Fruit fly (Drosophila melanogaster) whole organism, embryonic: ENCODE measurements around the gene tbc.

ENCODE experiments used
- Antp ChIP-seq: fragments of 200-800 bp; sonication (Bioruptor generic); optimal IDR thresholded peaks from 3 replicates; lab custom pipeline; 2016; ENCODE audit warnings: missing biosample characterization, missing genetic modification characterization
- Atf6 ChIP-seq: fragments of 200-800 bp; sonication (Bioruptor generic); IDR thresholded peaks from 2 replicates; pipeline ENCODE4 v1.3.6; 2022; ENCODE audit warnings: missing biosample characterization, missing genetic modification characterization
- Blimp-1 ChIP-seq: fragments of 200-800 bp; sonication (Bioruptor generic); optimal IDR thresholded peaks from 3 replicates; lab custom pipeline; 2018; ENCODE audit warnings: missing biosample characterization, missing genetic modification characterization, mild to moderate bottlenecking, moderate library complexity, missing genetic modification reagents
- BtbVII ChIP-seq: fragments of 200-800 bp; sonication (Bioruptor generic); optimal IDR thresholded peaks from 3 replicates; lab custom pipeline; 2017; ENCODE audit warnings: missing biosample characterization, mild to moderate bottlenecking, missing genetic modification characterization
- CG10209 ChIP-seq: fragments of 200-800 bp; sonication (Bioruptor generic); optimal IDR thresholded peaks from 3 replicates; lab custom pipeline; 2017; ENCODE audit warnings: missing biosample characterization, mild to moderate bottlenecking, missing genetic modification characterization, missing genetic modification reagents
- CG10462 ChIP-seq: fragments of 200-800 bp; sonication (Bioruptor generic); optimal IDR thresholded peaks from 2 replicates; lab custom pipeline; 2016; ENCODE audit warnings: missing biosample characterization, missing genetic modification characterization
- CG10543 ChIP-seq: fragments of 200-800 bp; sonication (Bioruptor generic); optimal IDR thresholded peaks from 3 replicates; lab custom pipeline; 2017; ENCODE audit warnings: missing biosample characterization, mild to moderate bottlenecking, missing genetic modification characterization, moderate library complexity
- CG13894 ChIP-seq: fragments of 200-800 bp; sonication (Bioruptor generic); optimal IDR thresholded peaks from 3 replicates; lab custom pipeline; 2018; ENCODE audit warnings: missing biosample characterization, mild to moderate bottlenecking, missing genetic modification characterization, moderate library complexity
- CG14014 ChIP-seq: fragments of 200-800 bp; sonication (Bioruptor generic); IDR thresholded peaks from 2 replicates; pipeline ENCODE4 v1.3.6; 2022; ENCODE audit warnings: missing biosample characterization, missing genetic modification characterization
- CG15073 ChIP-seq: fragments of 200-800 bp; sonication (Bioruptor generic); optimal IDR thresholded peaks from 2 replicates; lab custom pipeline; 2016; ENCODE audit warnings: missing biosample characterization, missing genetic modification characterization
- CG15269 ChIP-seq: fragments of 200-800 bp; sonication (Bioruptor generic); optimal IDR thresholded peaks from 2 replicates; lab custom pipeline; 2018; ENCODE audit warnings: missing biosample characterization, mild to moderate bottlenecking, missing genetic modification characterization, moderate library complexity
- CG2120 ChIP-seq: fragments of 200-800 bp; sonication (Bioruptor generic); optimal IDR thresholded peaks from 3 replicates; lab custom pipeline; 2016; ENCODE audit warnings: missing biosample characterization, missing genetic modification characterization
- CG2678 ChIP-seq: fragments of 200-800 bp; sonication (Bioruptor generic); optimal IDR thresholded peaks from 3 replicates; lab custom pipeline; 2019; ENCODE audit warnings: missing biosample characterization, mild to moderate bottlenecking, missing genetic modification characterization, moderate library complexity
- CG30403 ChIP-seq: fragments of 200-800 bp; sonication (Bioruptor generic); optimal IDR thresholded peaks from 3 replicates; lab custom pipeline; 2016; ENCODE audit warnings: missing biosample characterization, missing genetic modification characterization
- CG32532 ChIP-seq: fragments of 200-800 bp; sonication (Bioruptor generic); IDR thresholded peaks from 2 replicates; pipeline ENCODE4 v1.3.6; 2022; ENCODE audit warnings: missing biosample characterization, missing genetic modification characterization
- CG32767 ChIP-seq: fragments of 200-800 bp; sonication (Bioruptor generic); IDR thresholded peaks from 2 replicates; pipeline ENCODE4 v1.3.6; 2022; ENCODE audit warnings: missing biosample characterization, missing genetic modification characterization
- CG3281 ChIP-seq: fragments of 200-800 bp; sonication (Bioruptor generic); optimal IDR thresholded peaks from 3 replicates; lab custom pipeline; 2017; ENCODE audit warnings: missing biosample characterization, mild to moderate bottlenecking, missing genetic modification characterization
- CG9215 ChIP-seq: fragments of 200-800 bp; sonication (Bioruptor generic); IDR thresholded peaks from 2 replicates; pipeline ENCODE4 v1.3.6; 2022; ENCODE audit warnings: missing biosample characterization, missing genetic modification characterization
- CG9727 ChIP-seq: fragments of 200-800 bp; sonication (Bioruptor generic); optimal IDR thresholded peaks from 3 replicates; lab custom pipeline; 2017; ENCODE audit warnings: missing biosample characterization, mild to moderate bottlenecking, missing genetic modification characterization
- Dbx ChIP-seq: fragments of 200-800 bp; sonication (Bioruptor generic); IDR thresholded peaks from 3 replicates; pipeline ENCODE4 v1.3.6; 2022; ENCODE audit warnings: missing biosample characterization, missing genetic modification characterization
- Deaf1 ChIP-seq: fragments of 200-800 bp; optimal IDR thresholded peaks from 3 replicates; lab custom pipeline; 2019; ENCODE audit warnings: missing biosample characterization, mild to moderate bottlenecking, missing genetic modification characterization, moderate library complexity
- Fer1 ChIP-seq: fragments of 200-800 bp; sonication (Bioruptor generic); optimal IDR thresholded peaks from 2 replicates; lab custom pipeline; 2017; ENCODE audit warnings: missing biosample characterization, mild to moderate bottlenecking, missing genetic modification characterization
- Fer3 ChIP-seq: fragments of 200-800 bp; sonication (Bioruptor generic); optimal IDR thresholded peaks from 2 replicates; lab custom pipeline; 2018; ENCODE audit warnings: missing biosample characterization, mild to moderate bottlenecking, missing genetic modification characterization, moderate library complexity
- Gug ChIP-seq: fragments of 200-800 bp; sonication (Bioruptor generic); IDR thresholded peaks from 4 replicates; pipeline ENCODE4 v1.3.6; 2022; ENCODE audit warnings: missing biosample characterization, missing genetic modification characterization
- HLH54F ChIP-seq: fragments of 200-800 bp; sonication (Bioruptor generic); optimal IDR thresholded peaks from 3 replicates; lab custom pipeline; 2016; ENCODE audit warnings: missing biosample characterization, missing genetic modification characterization
- Hey ChIP-seq: fragments of 200-800 bp; sonication (Bioruptor generic); optimal IDR thresholded peaks from 3 replicates; lab custom pipeline; 2018; ENCODE audit warnings: missing biosample characterization, mild to moderate bottlenecking, missing genetic modification characterization
- Hsf ChIP-seq: fragments of 200-800 bp; sonication (Bioruptor generic); optimal IDR thresholded peaks from 3 replicates; lab custom pipeline; 2016; ENCODE audit warnings: missing biosample characterization, missing genetic modification characterization
- MTF-1 ChIP-seq: fragments of 200-800 bp; sonication (Bioruptor generic); optimal IDR thresholded peaks from 2 replicates; lab custom pipeline; 2018; ENCODE audit warnings: missing biosample characterization, mild to moderate bottlenecking, missing genetic modification characterization, borderline replicate concordance
- Med ChIP-seq: fragments of 200-800 bp; sonication (Bioruptor generic); peaks from one replicate; lab custom pipeline; 2016; ENCODE audit warnings: missing biosample characterization, missing genetic modification characterization, mild to moderate bottlenecking, inconsistent platforms, moderate library complexity
- Nf-YC ChIP-seq: fragments of 200-800 bp; optimal IDR thresholded peaks from 3 replicates; lab custom pipeline; 2019; ENCODE audit warnings: missing biosample characterization, mild to moderate bottlenecking, missing genetic modification characterization, moderate library complexity
- NfI ChIP-seq: fragments of 200-800 bp; sonication (Bioruptor generic); optimal IDR thresholded peaks from 3 replicates; lab custom pipeline; 2018; ENCODE audit warnings: missing biosample characterization, mild to moderate bottlenecking, missing genetic modification characterization, moderate library complexity
- Rfx ChIP-seq: fragments of 200-800 bp; sonication (Bioruptor generic); IDR thresholded peaks from 2 replicates; pipeline ENCODE4 v1.3.6; 2022; ENCODE audit warnings: missing biosample characterization, missing genetic modification characterization
- Sox102F ChIP-seq: fragments of 200-800 bp; sonication (Bioruptor generic); optimal IDR thresholded peaks from 2 replicates; lab custom pipeline; 2018; ENCODE audit warnings: missing biosample characterization, mild to moderate bottlenecking, missing genetic modification characterization, moderate library complexity
- aop ChIP-seq: fragments of 200-800 bp; sonication (Bioruptor generic); IDR thresholded peaks from 2 replicates; pipeline ENCODE4 v1.3.6; 2022; ENCODE audit warnings: missing biosample characterization, missing genetic modification characterization
- bcd ChIP-seq: fragments of 200-800 bp; sonication (Bioruptor generic); optimal IDR thresholded peaks from 2 replicates; lab custom pipeline; 2017; ENCODE audit warnings: missing biosample characterization, mild to moderate bottlenecking, missing genetic modification characterization
- ci ChIP-seq: fragments of 200-800 bp; sonication (Bioruptor generic); IDR thresholded peaks from 3 replicates; pipeline ENCODE4 v1.3.6; 2022; ENCODE audit warnings: missing biosample characterization, missing genetic modification characterization
- dpn ChIP-seq, 2 experiments: fragments of 200-800 bp; sonication (Bioruptor generic); optimal IDR thresholded peaks; 3 replicates each; lab custom pipeline; 2016; ENCODE audit warnings: missing biosample characterization in 2 of 2, missing genetic modification characterization in 2 of 2
- dysf ChIP-seq: fragments of 200-800 bp; sonication (Bioruptor generic); IDR thresholded peaks from 3 replicates; pipeline ENCODE4 v1.3.6; 2022; ENCODE audit warnings: missing biosample characterization, missing genetic modification characterization
- gem ChIP-seq: fragments of 200-800 bp; sonication (Bioruptor generic); optimal IDR thresholded peaks from 2 replicates; lab custom pipeline; 2019; ENCODE audit warnings: missing biosample characterization, mild to moderate bottlenecking, missing genetic modification characterization, moderate library complexity
- gro ChIP-seq: fragments of 200-800 bp; sonication (Bioruptor generic); optimal IDR thresholded peaks from 2 replicates; lab custom pipeline; 2016; ENCODE audit warnings: missing biosample characterization, missing genetic modification characterization
- ind ChIP-seq: fragments of 200-800 bp; sonication (Bioruptor generic); optimal IDR thresholded peaks from 3 replicates; lab custom pipeline; 2016; ENCODE audit warnings: missing biosample characterization, missing genetic modification characterization
- kah ChIP-seq: fragments of 200-800 bp; sonication (Bioruptor generic); optimal IDR thresholded peaks from 2 replicates; lab custom pipeline; 2018; ENCODE audit warnings: missing biosample characterization, mild to moderate bottlenecking, missing genetic modification characterization
- lmd ChIP-seq: fragments of 200-800 bp; sonication (Bioruptor generic); IDR thresholded peaks from 2 replicates; pipeline ENCODE4 v1.3.6; 2022; ENCODE audit warnings: missing biosample characterization, missing genetic modification characterization
- mam ChIP-seq: fragments of 200-800 bp; sonication (Bioruptor generic); optimal IDR thresholded peaks from 3 replicates; lab custom pipeline; 2016; ENCODE audit warnings: missing biosample characterization, missing genetic modification characterization
- p53 ChIP-seq: fragments of 200-800 bp; sonication (Bioruptor generic); optimal IDR thresholded peaks from 2 replicates; lab custom pipeline; 2016; ENCODE audit warnings: missing biosample characterization, missing genetic modification characterization
- schlank ChIP-seq: fragments of 200-800 bp; sonication (Bioruptor generic); optimal IDR thresholded peaks from 2 replicates; lab custom pipeline; 2018; ENCODE audit warnings: missing biosample characterization, mild to moderate bottlenecking, missing genetic modification characterization
- slbo ChIP-seq: fragments of 200-800 bp; sonication (Bioruptor generic); IDR thresholded peaks from 2 replicates; pipeline ENCODE4 v1.3.6; 2022; ENCODE audit warnings: missing biosample characterization, missing genetic modification characterization
- sug ChIP-seq: fragments of 200-800 bp; optimal IDR thresholded peaks from 2 replicates; lab custom pipeline; 2019; ENCODE audit warnings: missing biosample characterization, mild to moderate bottlenecking, missing genetic modification characterization, moderate library complexity
- tgo ChIP-seq: fragments of 200-800 bp; sonication (Bioruptor generic); IDR thresholded peaks from 3 replicates; pipeline ENCODE4 v1.3.6; 2022; ENCODE audit warnings: missing biosample characterization, missing genetic modification characterization
- twi ChIP-seq: fragments of 200-800 bp; optimal IDR thresholded peaks from 2 replicates; lab custom pipeline; 2019; ENCODE audit warnings: missing biosample characterization, mild to moderate bottlenecking, missing genetic modification characterization, moderate library complexity
- zfh2 ChIP-seq: fragments of 200-800 bp; sonication (Bioruptor generic); optimal IDR thresholded peaks from 2 replicates; lab custom pipeline; 2016; ENCODE audit warnings: missing biosample characterization, missing genetic modification characterization

Gene tbc

DNA sequence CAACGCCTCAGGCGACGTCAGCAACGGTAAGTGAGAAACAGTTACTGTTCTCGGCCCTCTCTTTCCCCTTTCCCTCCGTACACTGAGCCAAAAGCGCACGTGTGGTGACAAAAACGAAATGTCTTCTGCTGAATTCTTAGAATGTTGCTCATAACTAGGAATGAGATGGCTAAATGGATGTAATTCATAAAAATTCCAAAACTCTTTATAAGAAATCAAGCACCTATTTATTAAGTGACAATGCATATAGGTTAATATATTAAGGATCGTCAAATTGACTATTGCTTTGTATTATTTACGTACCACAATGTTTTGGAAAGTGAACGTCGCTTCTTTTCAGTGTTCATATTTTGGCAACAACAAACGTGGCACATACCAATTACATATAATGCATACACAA is 14.6 kb upstream of the tbc start (continued):
- TF ChIP-seq mam (GFP tag; lab: Kevin White, UChicago) = peak; percentile 38
- TF ChIP-seq Sox102F (GFP tag; lab: Kevin White, UChicago) = peak; percentile 33
- TF ChIP-seq dysf (GFP tag; lab: Robert Waterston, UW) = peak; percentile 38; the same call in 1 of the 3 replicates
- 0 out of 3 replicates have a peak, but pooled peaks have one; percentile 31 for TF ChIP-seq Dbx (GFP tag; lab: Robert Waterston, UW)
- TF ChIP-seq gro = peak; percentile 5
- peak; percentile 22 for TF ChIP-seq Fer3 (tag; lab: Kevin White, UChicago)
- TF ChIP-seq Atf6 = peak; percentile 60
- TF ChIP-seq CG10209 (GFP tag; lab: Kevin White, UChicago) = peak; percentile 3
- no peak for TF ChIP-seq p53 (GFP tag; lab: Kevin White, UChicago)
- peak; percentile 5 for TF ChIP-seq schlank (tag; lab: Kevin White, UChicago)
- peak; percentile 56 for TF ChIP-seq NfI (GFP tag; lab: Kevin White, UChicago)
- peak; percentile 51 for TF ChIP-seq Fer1 (GFP tag; lab: Kevin White, UChicago)
- TF ChIP-seq ind (GFP tag; lab: Kevin White, UChicago) = peak; percentile 15
- 0 out of 2 replicates have a peak, but pooled peaks have one; percentile 7 for TF ChIP-seq Rfx (GFP tag; lab: Robert Waterston, UW)
- TF ChIP-seq Blimp-1 = no peak
- 0 out of 3 replicates have a peak, but pooled peaks have one; percentile 15 for TF ChIP-seq ci
- TF ChIP-seq Med (GFP tag; lab: Kevin White, UChicago) = peak; percentile 83
- no peak for TF ChIP-seq Hey (tag; lab: Kevin White, UChicago)
- TF ChIP-seq HLH54F = peak; percentile 26
- peak; percentile 41; the same call in 1 of the 2 replicates for TF ChIP-seq CG9215 (GFP tag; lab: Robert Waterston, UW)
- TF ChIP-seq Nf-YC = peak; percentile 7
- peak; percentile 72 for TF ChIP-seq CG2120 (GFP tag; lab: Kevin White, UChicago)
- TF ChIP-seq Antp (GFP tag; lab: Kevin White, UChicago) = peak; percentile 23
- no peak for TF ChIP-seq MTF-1 (GFP tag; lab: Kevin White, UChicago)
- peak; percentile 50; the same call in 1 of the 2 replicates for TF ChIP-seq CG32532 (GFP tag; lab: Robert Waterston, UW)
- peak; percentile 20 for TF ChIP-seq CG9727 (GFP tag; lab: Kevin White, UChicago)
- peak; percentile 45; the same call in 1 of the 2 replicates for TF ChIP-seq lmd (GFP tag; lab: Robert Waterston, UW)
- TF ChIP-seq CG10543 (GFP tag; lab: Kevin White, UChicago) = peak; percentile 64
- no peak for TF ChIP-seq CG15073
- 0 out of 3 replicates have a peak, but pooled peaks have one; percentile 35 for TF ChIP-seq tgo
- TF ChIP-seq CG32767 = no peak
- TF ChIP-seq Gug (GFP tag; lab: Robert Waterston, UW) = 0 out of 4 replicates have a peak, but pooled peaks have one; percentile 16
- peak; percentile 22 for TF ChIP-seq CG30403 (GFP tag; lab: Kevin White, UChicago)
- TF ChIP-seq slbo (GFP tag; lab: Robert Waterston, UW) = peak; percentile 66
- TF ChIP-seq dpn (GFP tag; optimal IDR thresholded peaks at IDR 0.05; lab: Kevin White, UChicago) = peak; percentile 8 to 26
- no peak for TF ChIP-seq CG10462
- no peak for TF ChIP-seq kah
- TF ChIP-seq Hsf (GFP tag; lab: Kevin White, UChicago) = peak; percentile 6
- TF ChIP-seq CG3281 (GFP tag; lab: Kevin White, UChicago) = peak; percentile 50
- peak; percentile 45 for TF ChIP-seq CG15269 (tag; lab: Kevin White, UChicago)
- TF ChIP-seq CG14014 (GFP tag; lab: Robert Waterston, UW) = 0 out of 2 replicates have a peak, but pooled peaks have one; percentile 16
- TF ChIP-seq gem (tag; lab: Kevin White, UChicago) = peak; percentile 42
- TF ChIP-seq Deaf1 (tag; lab: Kevin White, UChicago) = peak; percentile 2
- TF ChIP-seq CG13894 (tag; lab: Kevin White, UChicago) = peak; percentile 30
- TF ChIP-seq twi (tag; lab: Kevin White, UChicago) = no peak
- peak; percentile 9 for TF ChIP-seq bcd (GFP tag; lab: Kevin White, UChicago)
- peak; percentile 27 for TF ChIP-seq sug (tag; lab: Kevin White, UChicago)
- TF ChIP-seq CG2678 = peak; percentile 69
- peak; percentile 22 for TF ChIP-seq zfh2 (GFP tag; lab: Kevin White, UChicago)
- TF ChIP-seq BtbVII = peak; percentile 28
- TF ChIP-seq aop (GFP tag; lab: Robert Waterston, UW) = no peak
